Worm (Caenorhabditis elegans): ENCODE measurements around the gene K08A2.2.

DNA sequence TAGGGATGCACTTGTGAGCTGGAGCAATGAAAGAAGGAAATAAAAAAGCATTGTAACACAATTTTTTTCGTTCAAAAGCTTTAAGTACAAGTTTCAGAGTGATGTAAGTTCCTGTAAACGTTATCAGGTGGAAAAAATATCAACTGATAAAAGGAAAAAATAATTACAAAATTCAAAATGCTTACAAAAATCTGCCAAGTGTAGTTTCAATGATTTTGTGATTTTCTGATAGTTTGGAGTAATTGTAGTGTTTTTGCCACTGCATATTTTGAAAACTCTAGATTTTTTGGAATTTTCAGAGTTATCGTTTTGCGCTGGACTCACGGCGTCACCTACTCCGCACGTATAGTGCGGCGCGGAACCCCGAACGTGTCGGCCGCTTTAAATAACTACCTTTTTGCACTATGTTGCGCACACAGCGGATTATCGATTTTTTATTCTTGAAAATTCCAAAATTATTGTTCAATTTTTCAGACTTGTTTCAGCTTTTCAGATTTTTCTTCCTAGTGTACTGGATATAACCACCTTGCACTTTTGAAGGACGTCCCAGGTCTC lies 32.1 kb downstream of the K08A2.2 start, which contains the start of gene clec-2:
- TF ChIP-seq elt-3 (tag; optimal IDR thresholded peaks at IDR 0.05) (no peak), sem-2 (GFP tag; optimal IDR thresholded peaks at IDR 0.05) (no peak), sptf-1 (tag; optimal IDR thresholded peaks at IDR 0.05) (no peak), nhr-76 (tag; optimal IDR thresholded peaks at IDR 0.05) (no peak)

Measured in whole organism, mixed stage, embryonic.